Fruit fly (Drosophila melanogaster): ENCODE measurements around the gene CheB38a.

The CheB38a gene

DNA sequence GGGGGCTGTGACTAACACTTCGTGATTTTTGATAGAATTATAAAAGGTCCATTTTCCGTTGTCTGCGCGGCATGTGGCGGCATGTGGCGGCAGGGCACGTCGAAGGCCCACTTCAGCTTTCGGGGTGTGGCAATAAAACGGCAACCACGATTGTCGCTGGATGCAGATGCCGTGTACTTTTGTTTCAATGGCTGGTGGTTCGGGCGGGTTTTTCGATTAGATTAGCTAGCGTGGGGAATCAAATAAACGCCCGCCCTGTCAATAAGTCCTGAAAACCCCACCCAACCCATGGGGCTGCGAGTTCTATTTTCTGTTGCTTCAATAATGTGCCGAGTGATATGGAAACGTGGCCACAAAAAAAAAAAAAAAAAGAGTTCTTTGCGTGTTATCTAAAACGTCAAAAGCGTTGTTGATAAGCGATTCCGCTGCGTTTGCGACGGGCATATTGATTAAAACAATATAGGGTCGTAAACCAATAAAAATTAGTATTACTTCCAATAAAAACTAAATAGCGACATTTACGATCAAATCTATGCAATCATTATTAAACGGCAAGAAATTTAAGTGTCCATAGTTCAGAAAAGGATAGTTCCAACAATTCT lies 44.8 kb downstream of the CheB38a start (continued):
- TF ChIP-seq CG9797 (GFP tag; optimal IDR thresholded peaks at IDR 0.05), result no peak
- no peak for TF ChIP-seq CG18599 (GFP tag; optimal IDR thresholded peaks at IDR 0.05)
- no peak for TF ChIP-seq CG4282 (GFP tag; optimal IDR thresholded peaks at IDR 0.05)

- TF ChIP-seq CG6689 (GFP tag; IDR thresholded peaks at IDR 0.05), result 0 out of 2 replicates have a peak, but pooled peaks have one; percentile 18
- TF ChIP-seq fu2 (GFP tag; optimal IDR thresholded peaks at IDR 0.05), result no peak
- TF ChIP-seq CG7839 (tag; optimal IDR thresholded peaks at IDR 0.05), result no peak
- peak; percentile 35 for TF ChIP-seq CG5180 (GFP tag; optimal IDR thresholded peaks at IDR 0.05)
- TF ChIP-seq sisA (GFP tag; IDR thresholded peaks at IDR 0.05), result no peak
- TF ChIP-seq CG11696 (GFP tag; IDR thresholded peaks at IDR 0.05), result peak; percentile 14; the same call in 1 of the 2 replicates
- TF ChIP-seq CG11085 (GFP tag; IDR thresholded peaks at IDR 0.05), result peak; percentile 32; the same call in 1 of the 2 replicates
- TF ChIP-seq Oli (tag; optimal IDR thresholded peaks at IDR 0.05), result no peak
- TF ChIP-seq pum (GFP tag; optimal IDR thresholded peaks at IDR 0.05), result no peak
- TF ChIP-seq pfk (GFP tag; optimal IDR thresholded peaks at IDR 0.05), result peak; percentile 18
- peak; percentile 27 for TF ChIP-seq bcd (GFP tag; optimal IDR thresholded peaks at IDR 0.05)
- peak; percentile 43 for TF ChIP-seq CrebB (tag; optimal IDR thresholded peaks at IDR 0.05)
- peak; percentile 15 for TF ChIP-seq CG17359 (tag; optimal IDR thresholded peaks at IDR 0.05)
- no peak for TF ChIP-seq CG7928 (GFP tag; optimal IDR thresholded peaks at IDR 0.05)
- TF ChIP-seq CG11560 (tag; IDR thresholded peaks at IDR 0.05), result no peak
- TF ChIP-seq CG6791 (GFP tag; IDR thresholded peaks at IDR 0.05; ENCODE audit: partially characterized antibody), result peak; percentile 48; the same call in 2 of the 3 replicates
- TF ChIP-seq CG30020 (tag; optimal IDR thresholded peaks at IDR 0.05), result no peak
- no peak for TF ChIP-seq danr (GFP tag; IDR thresholded peaks at IDR 0.05)
- peak; percentile 25 for TF ChIP-seq twi (tag; optimal IDR thresholded peaks at IDR 0.05)
- TF ChIP-seq Myb (GFP tag; optimal IDR thresholded peaks at IDR 0.05), result no peak
- peak; percentile 99 for TF ChIP-seq CG10321 (GFP tag; IDR thresholded peaks at IDR 0.05)
- no peak for TF ChIP-seq CG18476 (GFP tag; optimal IDR thresholded peaks at IDR 0.05)
- peak; percentile 3 for TF ChIP-seq PHDP (tag; optimal IDR thresholded peaks at IDR 0.05)
- 0 out of 2 replicates have a peak, but pooled peaks have one; percentile 26 for TF ChIP-seq CG5953 (GFP tag; IDR thresholded peaks at IDR 0.05)
- TF ChIP-seq nmo (GFP tag; optimal IDR thresholded peaks at IDR 0.05), result peak; percentile 55
- no peak for TF ChIP-seq trh (GFP tag; optimal IDR thresholded peaks at IDR 0.05)
- TF ChIP-seq CG2202 (tag; optimal IDR thresholded peaks at IDR 0.05), result peak; percentile 6
- no peak for TF ChIP-seq org-1 (GFP tag; optimal IDR thresholded peaks at IDR 0.05)
- peak; percentile 68 for TF ChIP-seq CG42726 (GFP tag; IDR thresholded peaks at IDR 0.05; ENCODE audit: partially characterized antibody)
- TF ChIP-seq Doc3 (GFP tag; IDR thresholded peaks at IDR 0.05; ENCODE audit: partially characterized antibody), result no peak
- TF ChIP-seq CG14050 (GFP tag; IDR thresholded peaks at IDR 0.05), result peak; percentile 51; the same call in 2 of the 3 replicates
- TF ChIP-seq CG14710 (tag; optimal IDR thresholded peaks at IDR 0.05), result peak; percentile 9
- peak; percentile 37 for TF ChIP-seq CG34376 (GFP tag; optimal IDR thresholded peaks at IDR 0.05)
- TF ChIP-seq CG17328 (GFP tag; IDR thresholded peaks at IDR 0.05), result peak; percentile 55; the same call in 1 of the 2 replicates
- TF ChIP-seq z (GFP tag; IDR thresholded peaks at IDR 0.05), result peak; percentile 94
- no peak for TF ChIP-seq CG11398 (GFP tag; optimal IDR thresholded peaks at IDR 0.05)
- peak; percentile 51; the same call in 1 of the 2 replicates for TF ChIP-seq Atf6 (GFP tag; IDR thresholded peaks at IDR 0.05)
- peak; percentile 11 for TF ChIP-seq CG13424 (tag; optimal IDR thresholded peaks at IDR 0.05)
- no peak for TF ChIP-seq CG9727 (GFP tag; optimal IDR thresholded peaks at IDR 0.05)
- TF ChIP-seq HmgZ (tag; optimal IDR thresholded peaks at IDR 0.05), result peak; percentile 61
- peak; percentile 59 for TF ChIP-seq CG7987 (GFP tag; optimal IDR thresholded peaks at IDR 0.05)
- TF ChIP-seq Trl (optimal IDR thresholded peaks at IDR 0.05), result no peak
- TF ChIP-seq Trl (GFP tag; optimal IDR thresholded peaks at IDR 0.05), result no peak
- peak; percentile 22; the same call in 1 of the 3 replicates for TF ChIP-seq knrl (GFP tag; IDR thresholded peaks at IDR 0.05; ENCODE audit: partially characterized antibody)
Measured at dm6 chr2L:20770242-20770769, 48.0 kb downstream of the CheB38a start, which contains the start of gene cad. Gene cad (plus strand): TSS chr2L:20770731.

Data from whole organism, embryonic.